Worm (Caenorhabditis elegans) whole organism, L4/young adult: ENCODE data around the gene sri-34.

Source experiments
- W03F9.2 ChIP-seq: fragments of 150-350 bp; optimal IDR thresholded peaks from 2 replicates; lab custom pipeline; 2014; ENCODE audit warnings: missing biosample characterization, missing genetic modification characterization
- dao-5 ChIP-seq: sonication (generic microtip); optimal IDR thresholded peaks from 2 replicates; lab custom pipeline; 2016; ENCODE audit warnings: missing genotype, missing genetic modification characterization, moderate library complexity, missing compliant biosample characterization

DNA sequence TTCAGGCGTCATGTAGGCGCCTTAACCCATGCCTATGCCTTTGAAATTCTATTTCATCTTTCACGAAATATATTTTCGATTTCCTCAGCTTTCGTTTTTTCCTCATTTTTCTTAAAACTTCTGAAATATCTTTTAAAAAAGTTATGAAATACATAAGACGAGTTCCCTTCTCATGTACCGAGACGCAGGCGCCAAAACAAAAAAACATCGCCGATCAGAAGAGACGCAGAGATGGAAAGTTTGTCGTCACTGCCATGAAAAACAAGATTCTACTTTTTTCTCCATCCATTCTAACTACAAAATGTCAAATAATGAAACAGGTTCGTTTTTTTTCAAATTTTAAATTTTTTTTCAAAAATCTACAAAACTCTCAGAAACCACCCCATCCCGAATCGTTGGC lies 29.9 kb downstream of the sri-34 start, which contains the start of gene chil-24:
- TF ChIP-seq dao-5 (tag; lab: Kevin White, UChicago) (no peak), W03F9.2 (tag; lab: Kevin White, UChicago) (no peak)
